Worm (Caenorhabditis elegans) whole organism, late embryonic: ENCODE measurements around the gene C41A3.2.

Source experiments
- C08G9.2 ChIP-seq: sonication (generic microtip); optimal IDR thresholded peaks from 2 replicates; lab custom pipeline; 2016; ENCODE audit warnings: mild to moderate bottlenecking, missing genetic modification characterization, moderate library complexity, missing compliant biosample characterization
- K09A11.1 ChIP-seq: sonication (generic microtip); optimal IDR thresholded peaks from 2 replicates; lab custom pipeline; 2017; ENCODE audit warnings: antibody characterized with exemption, mild to moderate bottlenecking, missing genetic modification characterization, missing compliant biosample characterization; ENCODE audit not compliant: insufficient read depth
- Y22D7AL.16 ChIP-seq: sonication (generic microtip); optimal IDR thresholded peaks from 2 replicates; lab custom pipeline; 2016; ENCODE audit warnings: missing genetic modification characterization, missing compliant biosample characterization
- ama-1 ChIP-seq: fragments of 150-350 bp; optimal IDR thresholded peaks from 2 replicates; lab custom pipeline; 2014
- ceh-14 ChIP-seq: sonication (generic microtip); optimal IDR thresholded peaks from 2 replicates; lab custom pipeline; 2016; ENCODE audit warnings: missing genotype, missing genetic modification characterization, missing compliant biosample characterization
- ceh-2 ChIP-seq: sonication (generic microtip); optimal IDR thresholded peaks from 2 replicates; lab custom pipeline; 2016; ENCODE audit warnings: missing genotype, missing genetic modification characterization, missing compliant biosample characterization
- ceh-30 ChIP-seq: fragments of 150-350 bp; optimal IDR thresholded peaks from 2 replicates; lab custom pipeline; 2014; ENCODE audit warnings: missing biosample characterization, missing genetic modification characterization
- ceh-31 ChIP-seq: sonication (generic microtip); optimal IDR thresholded peaks from 2 replicates; lab custom pipeline; 2016; ENCODE audit warnings: missing genetic modification characterization, missing compliant biosample characterization
- ceh-9 ChIP-seq: sonication (generic microtip); optimal IDR thresholded peaks from 2 replicates; lab custom pipeline; 2016; ENCODE audit warnings: mild to moderate bottlenecking, missing genetic modification characterization, inconsistent platforms, missing compliant biosample characterization
- dve-1 ChIP-seq: sonication (generic microtip); optimal IDR thresholded peaks from 2 replicates; lab custom pipeline; 2017; ENCODE audit warnings: antibody characterized with exemption, mild to moderate bottlenecking, missing genetic modification characterization, missing compliant biosample characterization
- fkh-10 ChIP-seq: fragments of 150-350 bp; optimal IDR thresholded peaks from 2 replicates; lab custom pipeline; 2014; ENCODE audit warnings: missing biosample characterization, missing genetic modification reagents, missing genetic modification characterization
- fkh-6 ChIP-seq: sonication (generic microtip); optimal IDR thresholded peaks from 2 replicates; lab custom pipeline; 2016; ENCODE audit warnings: missing genetic modification characterization, missing compliant biosample characterization
- gmeb-2 ChIP-seq: sonication (generic microtip); optimal IDR thresholded peaks from 2 replicates; lab custom pipeline; 2016; ENCODE audit warnings: missing genetic modification characterization, inconsistent platforms, missing compliant biosample characterization
- hlh-13 ChIP-seq: fragments of 200-800 bp; sonication (Bioruptor generic); optimal IDR thresholded peaks from 2 replicates; lab custom pipeline; 2018; ENCODE audit warnings: mild to moderate bottlenecking, missing genetic modification characterization, missing compliant biosample characterization
- hlh-15 ChIP-seq: sonication (generic microtip); optimal IDR thresholded peaks from 2 replicates; lab custom pipeline; 2016; ENCODE audit warnings: missing genetic modification characterization, missing compliant biosample characterization
- hlh-30 ChIP-seq: sonication (generic microtip); optimal IDR thresholded peaks from 2 replicates; lab custom pipeline; 2017; ENCODE audit warnings: antibody characterized with exemption, missing genetic modification characterization, missing compliant biosample characterization; ENCODE audit not compliant: insufficient read depth
- hlh-8 ChIP-seq: sonication (generic microtip); optimal IDR thresholded peaks from 2 replicates; lab custom pipeline; 2016; ENCODE audit warnings: missing genotype, missing genetic modification characterization, missing compliant biosample characterization
- lin-11 ChIP-seq: fragments of 200-800 bp; sonication (Bioruptor generic); optimal IDR thresholded peaks from 2 replicates; lab custom pipeline; 2018; ENCODE audit warnings: mild to moderate bottlenecking, missing genetic modification characterization, missing compliant biosample characterization
- madf-2 ChIP-seq: sonication (generic microtip); optimal IDR thresholded peaks from 2 replicates; lab custom pipeline; 2017; ENCODE audit warnings: missing genetic modification characterization, missing compliant biosample characterization
- mec-3 ChIP-seq: sonication (generic microtip); optimal IDR thresholded peaks from 2 replicates; lab custom pipeline; 2016; ENCODE audit warnings: borderline replicate concordance, missing genetic modification characterization, missing compliant biosample characterization
- odd-2 ChIP-seq: sonication (generic microtip); optimal IDR thresholded peaks from 2 replicates; lab custom pipeline; 2017; ENCODE audit warnings: antibody characterized with exemption, mild to moderate bottlenecking, missing genetic modification characterization, missing compliant biosample characterization
- pha-2 ChIP-seq: sonication (generic microtip); optimal IDR thresholded peaks from 2 replicates; lab custom pipeline; 2017; ENCODE audit warnings: mild to moderate bottlenecking, missing genetic modification characterization, missing compliant biosample characterization
- ref-2 ChIP-seq: sonication (generic microtip); optimal IDR thresholded peaks from 2 replicates; lab custom pipeline; 2016; ENCODE audit warnings: missing genetic modification characterization, missing compliant biosample characterization
- sdc-2 ChIP-seq: sonication (generic microtip); optimal IDR thresholded peaks from 2 replicates; lab custom pipeline; 2016; ENCODE audit warnings: missing genotype, missing genetic modification characterization, missing compliant biosample characterization
- syd-9 ChIP-seq: sonication (generic microtip); optimal IDR thresholded peaks from 2 replicates; lab custom pipeline; 2016; ENCODE audit warnings: mild to moderate bottlenecking, missing genetic modification characterization, moderate library complexity, missing compliant biosample characterization
- tbx-2 ChIP-seq: sonication (generic microtip); optimal IDR thresholded peaks from 2 replicates; lab custom pipeline; 2016; ENCODE audit warnings: missing genetic modification characterization, missing compliant biosample characterization
- unc-3 ChIP-seq, 2 experiments: fragments of 200-800 bp in 1 of 2; sonication (Bioruptor generic) in 1 of 2; sonication (generic microtip) in 1 of 2; conservative IDR thresholded peaks in 1 of 2; optimal IDR thresholded peaks in 1 of 2; 2 replicates each; pipeline versions ENCODE4 v1.3.6 to Lab custom; 2016 to 2022; ENCODE audit warnings: missing compliant biosample characterization in 2 of 2, missing genetic modification characterization in 2 of 2, missing genetic modification reagents in 1 of 2
- unc-55 ChIP-seq: sonication (generic microtip); optimal IDR thresholded peaks from 2 replicates; lab custom pipeline; 2017; ENCODE audit warnings: missing biosample characterization, missing genetic modification reagents, missing genetic modification characterization
- unc-86 ChIP-seq: sonication (generic microtip); optimal IDR thresholded peaks from 2 replicates; lab custom pipeline; 2016; ENCODE audit warnings: missing genetic modification characterization, missing compliant biosample characterization
- ztf-16 ChIP-seq: sonication (generic microtip); optimal IDR thresholded peaks from 2 replicates; lab custom pipeline; 2017; ENCODE audit warnings: missing genetic modification characterization, missing compliant biosample characterization

The C41A3.2 gene

ce11 chrX:5364222-5364621, 49.9 kb downstream of the C41A3.2 start, which contains the start of gene chtl-1:
chtl-1 (minus strand) TSS chrX:5364322.
- TF ChIP-seq hlh-30 (no peak), ceh-14 (tag; lab: Kevin White, UChicago) (no peak), odd-2 (tag; lab: Kevin White, UChicago) (no peak), hlh-8 (tag; lab: Kevin White, UChicago) (no peak), K09A11.1 (no peak), syd-9 (tag; lab: Kevin White, UChicago) (no peak)

ce11 chrX:5360682-5361081, 53.5 kb downstream of the C41A3.2 start:
- TF ChIP-seq pha-2 (tag; lab: Kevin White, UChicago) (peak; percentile 21), unc-86 (tag; lab: Kevin White, UChicago) (no peak), tbx-2 (tag; lab: Kevin White, UChicago) (peak; percentile 61), mec-3 (tag; lab: Kevin White, UChicago) (no peak), sdc-2 (tag; lab: Kevin White, UChicago) (peak; percentile 56), fkh-6 (tag; lab: Kevin White, UChicago) (no peak), ceh-30 (tag; lab: Kevin White, UChicago) (no peak), C08G9.2 (tag; lab: Kevin White, UChicago) (no peak), ceh-31 (tag; lab: Kevin White, UChicago) (no peak), hlh-8 (tag; lab: Kevin White, UChicago) (no peak), madf-2 (tag; lab: Kevin White, UChicago) (no peak), dve-1 (tag; lab: Kevin White, UChicago) (no peak), gmeb-2 (no peak), Y22D7AL.16 (tag; lab: Kevin White, UChicago) (no peak), ama-1 (lab: Kevin White, UChicago) (no peak), hlh-15 (tag; lab: Kevin White, UChicago) (no peak), hlh-30 (no peak), unc-3 (GFP tag; conservative IDR thresholded peaks at IDR 0.05; lab: Robert Waterston, UW) (no peak), unc-3 (tag; optimal IDR thresholded peaks at IDR 0.05; lab: Kevin White, UChicago) (no peak), unc-55 (no peak), ceh-9 (no peak), ref-2 (peak; percentile 38), syd-9 (tag; lab: Kevin White, UChicago) (no peak), hlh-13 (GFP tag; lab: Kevin White, UChicago) (no peak), ztf-16 (tag; lab: Kevin White, UChicago) (no peak), ceh-2 (tag; lab: Kevin White, UChicago) (no peak), lin-11 (tag; lab: Kevin White, UChicago) (no peak), fkh-10 (GFP tag; lab: Kevin White, UChicago) (no peak)
